Fruit fly (Drosophila melanogaster): ENCODE results near the gene nAChRalpha5.

DNA sequence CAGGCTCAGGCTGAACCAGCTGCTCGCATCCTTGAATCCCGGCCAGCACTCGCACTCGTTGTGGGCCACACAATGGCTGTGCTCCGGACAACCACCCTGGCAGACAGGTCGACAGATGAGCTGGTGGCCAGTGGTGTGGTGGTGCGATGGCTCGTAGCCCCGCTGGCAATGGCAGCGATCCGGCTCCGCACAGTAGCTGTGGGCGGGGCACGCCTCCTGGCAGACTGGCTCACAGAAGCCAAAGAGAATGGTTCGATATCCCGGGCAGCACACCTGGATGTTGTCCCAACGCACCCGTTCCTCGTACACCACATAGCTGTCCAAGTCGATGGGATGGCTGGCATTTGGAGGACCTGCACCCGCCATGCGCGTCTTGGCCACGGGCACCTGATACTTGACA is 20.3 kb upstream of the nAChRalpha5 start:
- TF ChIP-seq CTCF (optimal IDR thresholded peaks at IDR 0.05) = no peak
- no peak for TF ChIP-seq CG8478 (optimal IDR thresholded peaks at IDR 0.05)

Data from S2 (cell line).